Fruit fly (Drosophila melanogaster): ENCODE measurements around the gene msd5.

The msd5 gene

dm6 chr3L:1319097-1319725 lies 13.7 kb downstream of the msd5 start (continued):
- TF ChIP-seq lbe (GFP tag; optimal IDR thresholded peaks at IDR 0.05) (peak; percentile 97), btn (GFP tag; optimal IDR thresholded peaks at IDR 0.05) (peak; percentile 63), gsb (GFP tag; IDR thresholded peaks at IDR 0.05) (no peak), CG8089 (GFP tag; optimal IDR thresholded peaks at IDR 0.05) (peak; percentile 61), pfk (GFP tag; optimal IDR thresholded peaks at IDR 0.05) (no peak), Oaz (GFP tag; IDR thresholded peaks at IDR 0.05) (peak; percentile 36; the same call in 1 of the 2 replicates), Blimp-1 (GFP tag; optimal IDR thresholded peaks at IDR 0.05) (peak; percentile 85), CG12744 (GFP tag; optimal IDR thresholded peaks at IDR 0.05) (no peak), zfh1 (GFP tag; IDR thresholded peaks at IDR 0.05) (peak; percentile 90), CG6689 (GFP tag; IDR thresholded peaks at IDR 0.05) (peak; percentile 84), CG13287 (GFP tag; IDR thresholded peaks at IDR 0.05; ENCODE audit: partially characterized antibody) (no peak), sqz (GFP tag; optimal IDR thresholded peaks at IDR 0.05) (peak; percentile 55), gro (GFP tag; optimal IDR thresholded peaks at IDR 0.05) (no peak), Med (GFP tag) (peak; percentile 78), psq (GFP tag; optimal IDR thresholded peaks at IDR 0.05) (no peak), crc (GFP tag; optimal IDR thresholded peaks at IDR 0.05) (peak; percentile 2), sc (optimal IDR thresholded peaks at IDR 0.05) (no peak), sc (GFP tag; optimal IDR thresholded peaks at IDR 0.05) (peak; percentile 72), CG8290 (GFP tag; optimal IDR thresholded peaks at IDR 0.05) (peak; percentile 14), CG8290 (tag; optimal IDR thresholded peaks at IDR 0.05) (peak in 1 of 2 experiments; percentile 71), CG8924 (tag; optimal IDR thresholded peaks at IDR 0.05) (peak; percentile 70), CG3163 (GFP tag; optimal IDR thresholded peaks at IDR 0.05) (peak; percentile 27), B-H2 (GFP tag; optimal IDR thresholded peaks at IDR 0.05) (no peak), hkb (optimal IDR thresholded peaks at IDR 0.05) (no peak), hkb (GFP tag; IDR thresholded peaks at IDR 0.05) (peak; percentile 90), dysf (GFP tag; IDR thresholded peaks at IDR 0.05) (peak; percentile 68; the same call in 2 of the 3 replicates), pan (optimal IDR thresholded peaks at IDR 0.05) (no peak), pan (GFP tag; optimal IDR thresholded peaks at IDR 0.05 in 1 of 2, IDR thresholded peaks at IDR 0.05 in 1 of 2) (peak in 1 of 2 experiments; percentile 82), CG33213 (GFP tag; optimal IDR thresholded peaks at IDR 0.05) (peak; percentile 66), CG13296 (GFP tag; optimal IDR thresholded peaks at IDR 0.05) (peak; percentile 26), CG30431 (GFP tag; optimal IDR thresholded peaks at IDR 0.05) (peak; percentile 42), wor (GFP tag; IDR thresholded peaks at IDR 0.05) (peak; percentile 81), CG13775 (GFP tag; optimal IDR thresholded peaks at IDR 0.05) (peak; percentile 52), CG12236 (GFP tag; optimal IDR thresholded peaks at IDR 0.05) (peak; percentile 50), tio (GFP tag; optimal IDR thresholded peaks at IDR 0.05) (peak; percentile 40), schlank (tag; optimal IDR thresholded peaks at IDR 0.05) (no peak), CG12299 (tag; optimal IDR thresholded peaks at IDR 0.05) (peak; percentile 27), E2f2 (GFP tag; IDR thresholded peaks at IDR 0.05) (peak; percentile 48; the same call in 1 of the 2 replicates), CG34376 (GFP tag; optimal IDR thresholded peaks at IDR 0.05) (no peak), Pdp1 (GFP tag; optimal IDR thresholded peaks at IDR 0.05) (peak; percentile 24 to 72), CG4854 (GFP tag; optimal IDR thresholded peaks at IDR 0.05) (peak; percentile 13), sug (tag; optimal IDR thresholded peaks at IDR 0.05) (no peak), stwl (tag; optimal IDR thresholded peaks at IDR 0.05) (no peak), CG4328 (GFP tag; optimal IDR thresholded peaks at IDR 0.05) (no peak), CG9876 (GFP tag; optimal IDR thresholded peaks at IDR 0.05) (no peak), CG16813 (GFP tag; IDR thresholded peaks at IDR 0.05; ENCODE audit: partially characterized antibody) (no peak), Ptx1 (GFP tag; IDR thresholded peaks at IDR 0.05) (peak; percentile 79), CG15514 (GFP tag; optimal IDR thresholded peaks at IDR 0.05) (peak; percentile 19), Dip2 (GFP tag; IDR thresholded peaks at IDR 0.05) (no peak), CG15696 (tag; optimal IDR thresholded peaks at IDR 0.05) (no peak), CrebB (tag; optimal IDR thresholded peaks at IDR 0.05) (peak; percentile 58)

Measured in whole organism, embryonic.